Fruit fly (Drosophila melanogaster): ENCODE results near the gene Rbcn-3B.

Gene Rbcn-3B

dm6 chrX:1879606-1880110 is 29.1 kb upstream of the Rbcn-3B start, which contains the start of gene CG14818:
Gene CG14818 (minus strand): TSS chrX:1879774.
- peak; percentile 73 for TF ChIP-seq Met (GFP tag; optimal IDR thresholded peaks at IDR 0.05)
- TF ChIP-seq ss (GFP tag; optimal IDR thresholded peaks at IDR 0.05), result peak in 1 of 2 experiments; percentile 25
- TF ChIP-seq CG3032 (tag; optimal IDR thresholded peaks at IDR 0.05), result peak; percentile 21
- TF ChIP-seq CG1621 (tag; optimal IDR thresholded peaks at IDR 0.05), result peak; percentile 45
- peak; percentile 18 for TF ChIP-seq CG7368 (GFP tag; optimal IDR thresholded peaks at IDR 0.05)
- peak; percentile 42 for TF ChIP-seq Lpt (GFP tag; optimal IDR thresholded peaks at IDR 0.05)
- TF ChIP-seq Sox14 (GFP tag; optimal IDR thresholded peaks at IDR 0.05), result peak; percentile 55
- peak; percentile 69 for TF ChIP-seq esn (GFP tag; optimal IDR thresholded peaks at IDR 0.05)
- TF ChIP-seq CG34406 (GFP tag; optimal IDR thresholded peaks at IDR 0.05), result peak; percentile 41
- peak; percentile 35 for TF ChIP-seq CG11762 (GFP tag; optimal IDR thresholded peaks at IDR 0.05; ENCODE audit: insufficient read depth)
- no peak for TF ChIP-seq salr (GFP tag; optimal IDR thresholded peaks at IDR 0.05)
- peak; percentile 11 for TF ChIP-seq net (GFP tag; optimal IDR thresholded peaks at IDR 0.05)
- TF ChIP-seq acj6 (GFP tag; optimal IDR thresholded peaks at IDR 0.05), result peak; percentile 53
- peak; percentile 17 for TF ChIP-seq dsx (GFP tag; optimal IDR thresholded peaks at IDR 0.05; ENCODE audit: poor library complexity, severe bottlenecking)
- TF ChIP-seq Ets96B (tag; optimal IDR thresholded peaks at IDR 0.05), result no peak
- peak; percentile 35 for TF ChIP-seq CG6792 (GFP tag; optimal IDR thresholded peaks at IDR 0.05)
- TF ChIP-seq CG31627 (GFP tag; optimal IDR thresholded peaks at IDR 0.05), result peak; percentile 71
- peak; percentile 63 for TF ChIP-seq Sox15 (GFP tag; optimal IDR thresholded peaks at IDR 0.05)
- TF ChIP-seq CG16779 (tag; optimal IDR thresholded peaks at IDR 0.05), result no peak
- peak; percentile 53 for TF ChIP-seq CG15336 (GFP tag; IDR thresholded peaks at IDR 0.05)
- peak; percentile 64 for TF ChIP-seq Smox (GFP tag; optimal IDR thresholded peaks at IDR 0.05)
- 0 out of 2 replicates have a peak, but pooled peaks have one; percentile 44 for TF ChIP-seq CG11294 (GFP tag; IDR thresholded peaks at IDR 0.05)
- peak; percentile 42 for TF ChIP-seq Gug (GFP tag; IDR thresholded peaks at IDR 0.05)
- no peak for TF ChIP-seq spab (GFP tag; optimal IDR thresholded peaks at IDR 0.05)
- peak; percentile 20 for TF ChIP-seq CG6854 (GFP tag; optimal IDR thresholded peaks at IDR 0.05)
- TF ChIP-seq Eip78C (GFP tag), result peak; percentile 78
- TF ChIP-seq achi (GFP tag; optimal IDR thresholded peaks at IDR 0.05), result peak; percentile 54
- TF ChIP-seq CG8119 (GFP tag; IDR thresholded peaks at IDR 0.05), result peak; percentile 54; the same call in 2 of the 3 replicates
- TF ChIP-seq dac (GFP tag; optimal IDR thresholded peaks at IDR 0.05), result peak; percentile 39
- TF ChIP-seq eg (GFP tag; IDR thresholded peaks at IDR 0.05), result peak; percentile 79
- peak; percentile 66 for TF ChIP-seq CG6163 (GFP tag; IDR thresholded peaks at IDR 0.05)
- peak; percentile 64 for TF ChIP-seq lz (GFP tag; optimal IDR thresholded peaks at IDR 0.05)
- no peak for TF ChIP-seq vri (GFP tag; optimal IDR thresholded peaks at IDR 0.05)
- peak; percentile 69 for TF ChIP-seq Hr39 (GFP tag; optimal IDR thresholded peaks at IDR 0.05)
- TF ChIP-seq cyc (GFP tag; optimal IDR thresholded peaks at IDR 0.05), result peak; percentile 63
- TF ChIP-seq topi (GFP tag; optimal IDR thresholded peaks at IDR 0.05), result peak; percentile 71
- TF ChIP-seq OdsH (GFP tag; optimal IDR thresholded peaks at IDR 0.05), result no peak
- peak; percentile 96 for TF ChIP-seq svp (GFP tag)
- no peak for TF ChIP-seq CG6808 (GFP tag; optimal IDR thresholded peaks at IDR 0.05)
- no peak for TF ChIP-seq Eip93F (GFP tag; optimal IDR thresholded peaks at IDR 0.05)
- no peak for TF ChIP-seq Ets21C (GFP tag; optimal IDR thresholded peaks at IDR 0.05)
- TF ChIP-seq CG3919 (GFP tag; optimal IDR thresholded peaks at IDR 0.05), result peak; percentile 65
- TF ChIP-seq CG8319 (GFP tag; optimal IDR thresholded peaks at IDR 0.05), result no peak

dm6 chrX:1880139-1880556 is 28.6 kb upstream of the Rbcn-3B start, which contains the start of gene Coa8:
Gene Coa8 (plus strand): TSS chrX:1880282.
- TF ChIP-seq Hr39 (GFP tag; optimal IDR thresholded peaks at IDR 0.05) (peak; percentile 54), CG6792 (GFP tag; optimal IDR thresholded peaks at IDR 0.05) (peak; percentile 7), Sox15 (GFP tag; optimal IDR thresholded peaks at IDR 0.05) (peak; percentile 5), lz (GFP tag; optimal IDR thresholded peaks at IDR 0.05) (peak; percentile 41), CG11294 (GFP tag; IDR thresholded peaks at IDR 0.05) (0 out of 2 replicates have a peak, but pooled peaks have one; percentile 29), CG3919 (GFP tag; optimal IDR thresholded peaks at IDR 0.05) (peak; percentile 40), svp (GFP tag) (peak; percentile 14), Met (GFP tag; optimal IDR thresholded peaks at IDR 0.05) (no peak), CG6163 (GFP tag; IDR thresholded peaks at IDR 0.05) (peak; percentile 46; the same call in 2 of the 3 replicates), Ets21C (GFP tag; optimal IDR thresholded peaks at IDR 0.05) (peak; percentile 2), CG10631 (GFP tag; optimal IDR thresholded peaks at IDR 0.05) (no peak), CG32006 (GFP tag; optimal IDR thresholded peaks at IDR 0.05) (peak; percentile 33), Eip93F (GFP tag; optimal IDR thresholded peaks at IDR 0.05) (no peak), CG7368 (GFP tag; optimal IDR thresholded peaks at IDR 0.05) (no peak), Smox (GFP tag; optimal IDR thresholded peaks at IDR 0.05) (peak; percentile 33), Eip75B (GFP tag; optimal IDR thresholded peaks at IDR 0.05) (no peak), Ets96B (tag; optimal IDR thresholded peaks at IDR 0.05) (peak; percentile 10), Eip78C (GFP tag) (peak; percentile 70), CG3032 (tag; optimal IDR thresholded peaks at IDR 0.05) (peak; percentile 48), Gug (GFP tag; IDR thresholded peaks at IDR 0.05) (0 out of 2 replicates have a peak, but pooled peaks have one; percentile 29), cyc (GFP tag; optimal IDR thresholded peaks at IDR 0.05) (peak; percentile 43), acj6 (GFP tag; optimal IDR thresholded peaks at IDR 0.05) (peak; percentile 45), Hr4 (GFP tag; optimal IDR thresholded peaks at IDR 0.05) (no peak), net (GFP tag; optimal IDR thresholded peaks at IDR 0.05) (no peak), Sox14 (GFP tag; optimal IDR thresholded peaks at IDR 0.05) (peak; percentile 40), eg (GFP tag; IDR thresholded peaks at IDR 0.05) (peak; percentile 59; the same call in 2 of the 3 replicates), ss (GFP tag; optimal IDR thresholded peaks at IDR 0.05) (no peak), CG16779 (tag; optimal IDR thresholded peaks at IDR 0.05) (no peak)
